Worm (Caenorhabditis elegans) whole organism, late embryonic: ENCODE results near the gene col-180.

Experiments
- C08G9.2 ChIP-seq: sonication (generic microtip); optimal IDR thresholded peaks from 2 replicates; lab custom pipeline; 2016; ENCODE audit warnings: mild to moderate bottlenecking, missing genetic modification characterization, moderate library complexity, missing compliant biosample characterization
- C38D4.7 ChIP-seq: fragments of 200-800 bp; sonication (Bioruptor generic); optimal IDR thresholded peaks from 2 replicates; lab custom pipeline; 2018; ENCODE audit warnings: mild to moderate bottlenecking, missing genetic modification characterization, moderate library complexity, missing compliant biosample characterization
- K09A11.1 ChIP-seq: sonication (generic microtip); optimal IDR thresholded peaks from 2 replicates; lab custom pipeline; 2017; ENCODE audit warnings: antibody characterized with exemption, mild to moderate bottlenecking, missing genetic modification characterization, missing compliant biosample characterization; ENCODE audit not compliant: insufficient read depth
- ama-1 ChIP-seq: fragments of 150-350 bp; optimal IDR thresholded peaks from 2 replicates; lab custom pipeline; 2014
- ceh-18 ChIP-seq: sonication (generic microtip); optimal IDR thresholded peaks from 2 replicates; lab custom pipeline; 2016; ENCODE audit warnings: missing genetic modification characterization, missing compliant biosample characterization
- ceh-19 ChIP-seq: fragments of 200-800 bp; sonication (Bioruptor generic); optimal IDR thresholded peaks from 2 replicates; lab custom pipeline; 2018; ENCODE audit warnings: mild to moderate bottlenecking, missing genetic modification characterization, missing compliant biosample characterization
- ceh-22 ChIP-seq: sonication (generic microtip); optimal IDR thresholded peaks from 2 replicates; lab custom pipeline; 2017; ENCODE audit warnings: missing biosample characterization, missing genetic modification characterization
- ceh-24 ChIP-seq: sonication (generic microtip); optimal IDR thresholded peaks from 2 replicates; lab custom pipeline; 2016; ENCODE audit warnings: mild to moderate bottlenecking, missing genetic modification characterization, missing compliant biosample characterization
- ceh-30 ChIP-seq: fragments of 150-350 bp; optimal IDR thresholded peaks from 2 replicates; lab custom pipeline; 2014; ENCODE audit warnings: missing biosample characterization, missing genetic modification characterization
- ceh-34 ChIP-seq: sonication (generic microtip); optimal IDR thresholded peaks from 2 replicates; lab custom pipeline; 2016; ENCODE audit warnings: mild to moderate bottlenecking, missing genetic modification characterization, missing compliant biosample characterization
- ceh-45 ChIP-seq: fragments of 200-800 bp; sonication (Bioruptor generic); IDR thresholded peaks from 2 replicates; pipeline ENCODE4 v1.3.6; 2022; ENCODE audit warnings: missing genetic modification reagents, missing genetic modification characterization, missing compliant biosample characterization
- ceh-6 ChIP-seq: fragments of 200-800 bp; sonication (Bioruptor generic); optimal IDR thresholded peaks from 2 replicates; lab custom pipeline; 2018; ENCODE audit warnings: mild to moderate bottlenecking, missing genetic modification characterization, missing compliant biosample characterization
- che-1 ChIP-seq: sonication (generic microtip); optimal IDR thresholded peaks from 2 replicates; lab custom pipeline; 2016; ENCODE audit warnings: mild to moderate bottlenecking, missing genetic modification characterization, missing compliant biosample characterization
- dmd-4 ChIP-seq: sonication (generic microtip); optimal IDR thresholded peaks from 2 replicates; lab custom pipeline; 2016; ENCODE audit warnings: borderline replicate concordance, missing genetic modification characterization, missing compliant biosample characterization
- dve-1 ChIP-seq: sonication (generic microtip); optimal IDR thresholded peaks from 2 replicates; lab custom pipeline; 2017; ENCODE audit warnings: antibody characterized with exemption, mild to moderate bottlenecking, missing genetic modification characterization, missing compliant biosample characterization
- elt-4 ChIP-seq: sonication (generic microtip); optimal IDR thresholded peaks from 2 replicates; lab custom pipeline; 2016; ENCODE audit warnings: missing genetic modification characterization, missing compliant biosample characterization
- eyg-1 ChIP-seq: sonication (generic microtip); optimal IDR thresholded peaks from 2 replicates; lab custom pipeline; 2016; ENCODE audit warnings: missing genotype, missing genetic modification characterization, missing compliant biosample characterization
- fkh-6 ChIP-seq: sonication (generic microtip); optimal IDR thresholded peaks from 2 replicates; lab custom pipeline; 2016; ENCODE audit warnings: missing genetic modification characterization, missing compliant biosample characterization
- gmeb-2 ChIP-seq: sonication (generic microtip); optimal IDR thresholded peaks from 2 replicates; lab custom pipeline; 2016; ENCODE audit warnings: missing genetic modification characterization, inconsistent platforms, missing compliant biosample characterization
- hlh-6 ChIP-seq: sonication (generic microtip); optimal IDR thresholded peaks from 2 replicates; lab custom pipeline; 2016; ENCODE audit warnings: missing genotype, missing genetic modification characterization, missing compliant biosample characterization
- lin-11 ChIP-seq: fragments of 200-800 bp; sonication (Bioruptor generic); optimal IDR thresholded peaks from 2 replicates; lab custom pipeline; 2018; ENCODE audit warnings: mild to moderate bottlenecking, missing genetic modification characterization, missing compliant biosample characterization
- nfya-1 ChIP-seq: sonication (generic microtip); optimal IDR thresholded peaks from 2 replicates; lab custom pipeline; 2017; ENCODE audit warnings: missing genetic modification characterization, mild to moderate bottlenecking, missing compliant biosample characterization, antibody characterized with exemption, moderate library complexity
- nhr-11 ChIP-seq: fragments of 150-350 bp; optimal IDR thresholded peaks from 2 replicates; lab custom pipeline; 2014; ENCODE audit warnings: missing biosample characterization, missing genetic modification characterization
- nhr-232 ChIP-seq: sonication (generic microtip); optimal IDR thresholded peaks from 2 replicates; lab custom pipeline; 2016; ENCODE audit warnings: missing genetic modification characterization, missing compliant biosample characterization
- odd-2 ChIP-seq: sonication (generic microtip); optimal IDR thresholded peaks from 2 replicates; lab custom pipeline; 2017; ENCODE audit warnings: antibody characterized with exemption, mild to moderate bottlenecking, missing genetic modification characterization, missing compliant biosample characterization
- pha-2 ChIP-seq: sonication (generic microtip); optimal IDR thresholded peaks from 2 replicates; lab custom pipeline; 2017; ENCODE audit warnings: mild to moderate bottlenecking, missing genetic modification characterization, missing compliant biosample characterization
- pha-4 ChIP-seq: fragments of 150-350 bp; optimal IDR thresholded peaks from 2 replicates; lab custom pipeline; 2018; ENCODE audit warnings: missing biosample characterization, missing genetic modification reagents, missing genetic modification characterization
- pros-1 ChIP-seq: fragments of 150-350 bp; optimal IDR thresholded peaks from 2 replicates; lab custom pipeline; 2014; ENCODE audit warnings: missing biosample characterization, missing genetic modification reagents, missing genetic modification characterization
- ref-2 ChIP-seq: sonication (generic microtip); optimal IDR thresholded peaks from 2 replicates; lab custom pipeline; 2016; ENCODE audit warnings: missing genetic modification characterization, missing compliant biosample characterization
- sox-2 ChIP-seq: fragments of 200-800 bp; sonication (Bioruptor generic); IDR thresholded peaks from 2 replicates; pipeline ENCODE4 v1.3.6; 2022; ENCODE audit warnings: missing genetic modification reagents, missing genetic modification characterization, missing compliant biosample characterization
- sox-4 ChIP-seq: sonication (generic microtip); optimal IDR thresholded peaks from 2 replicates; lab custom pipeline; 2017; ENCODE audit warnings: mild to moderate bottlenecking, missing genetic modification characterization, inconsistent platforms, missing compliant biosample characterization
- syd-9 ChIP-seq: sonication (generic microtip); optimal IDR thresholded peaks from 2 replicates; lab custom pipeline; 2016; ENCODE audit warnings: mild to moderate bottlenecking, missing genetic modification characterization, moderate library complexity, missing compliant biosample characterization
- tbx-7 ChIP-seq: sonication (generic microtip); optimal IDR thresholded peaks from 2 replicates; lab custom pipeline; 2016; ENCODE audit warnings: missing genotype, missing genetic modification characterization, missing compliant biosample characterization
- unc-42 ChIP-seq: sonication (generic microtip); optimal IDR thresholded peaks from 2 replicates; lab custom pipeline; 2016; ENCODE audit warnings: missing genotype, missing genetic modification characterization, missing compliant biosample characterization
- unc-55 ChIP-seq: sonication (generic microtip); optimal IDR thresholded peaks from 2 replicates; lab custom pipeline; 2017; ENCODE audit warnings: missing biosample characterization, missing genetic modification reagents, missing genetic modification characterization
- zip-5 ChIP-seq: sonication (generic microtip); optimal IDR thresholded peaks from 2 replicates; lab custom pipeline; 2016; ENCODE audit warnings: missing genetic modification characterization, missing compliant biosample characterization

col-180 gene

DNA sequence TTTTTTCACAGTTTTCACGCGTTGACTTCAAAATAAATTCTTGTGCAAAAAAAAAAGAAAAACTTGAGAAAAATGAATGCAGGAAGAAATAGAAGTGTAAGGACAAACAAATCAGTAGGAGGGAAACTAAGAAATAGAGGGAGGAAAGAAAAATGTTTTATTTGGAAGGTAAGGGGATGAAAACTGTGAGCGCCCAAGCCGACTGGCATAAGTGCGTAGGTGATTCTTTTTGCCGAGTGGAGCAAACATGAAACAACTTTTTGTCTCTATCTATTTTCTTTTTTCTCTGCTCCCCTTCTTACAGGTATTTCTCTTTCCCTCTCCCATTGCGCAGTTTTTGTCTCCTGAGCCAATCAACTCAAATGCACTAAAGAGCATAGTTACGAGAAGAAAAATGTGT, 6.7 kb upstream of the col-180 start:
- TF ChIP-seq pha-4 (no peak), syd-9 (tag; lab: Kevin White, UChicago) (no peak), nhr-11 (tag; lab: Kevin White, UChicago) (no peak), odd-2 (tag; lab: Kevin White, UChicago) (no peak), ceh-18 (tag; lab: Kevin White, UChicago) (peak; percentile 14), che-1 (tag; lab: Kevin White, UChicago) (no peak), C08G9.2 (tag; lab: Kevin White, UChicago) (no peak)

DNA sequence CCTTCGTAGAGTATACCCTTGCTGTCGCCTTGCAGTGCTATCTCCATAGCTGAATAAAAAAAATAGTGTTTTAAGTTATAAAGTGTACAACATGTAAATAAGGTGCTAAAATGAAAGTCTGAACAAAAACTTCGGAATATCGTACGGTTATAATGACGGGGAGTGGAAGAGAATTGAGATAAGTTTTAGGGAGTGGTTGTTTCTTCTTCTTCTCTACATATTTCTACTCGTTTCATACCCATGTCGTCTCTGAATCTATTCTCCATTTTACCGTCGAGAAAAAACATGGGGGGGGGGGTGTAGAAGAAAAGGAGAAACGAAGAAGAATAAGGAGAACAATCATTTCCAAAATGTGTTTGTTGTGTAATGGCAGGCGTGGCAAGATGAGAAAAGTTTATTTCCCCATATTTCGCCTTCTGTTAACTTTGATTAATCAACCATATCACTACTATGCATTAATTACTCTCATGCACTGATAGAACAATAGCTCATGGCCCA, 4.4 kb upstream of the col-180 start, which contains the start of gene C44C10.9:
Gene C44C10.9, minus strand, starts transcription at position 51 of the 498 bp plus-strand sequence.
- no peak for TF ChIP-seq ref-2 (tag; lab: Kevin White, UChicago)
- no peak for TF ChIP-seq hlh-6 (tag; lab: Kevin White, UChicago)
- TF ChIP-seq C38D4.7 (GFP tag; lab: Kevin White, UChicago): no peak
- no peak for TF ChIP-seq ceh-6 (GFP tag; lab: Kevin White, UChicago)
- TF ChIP-seq eyg-1 (tag; lab: Kevin White, UChicago): no peak
- TF ChIP-seq ceh-22 (tag; lab: Kevin White, UChicago): no peak
- no peak for TF ChIP-seq odd-2 (tag; lab: Kevin White, UChicago)
- no peak for TF ChIP-seq ceh-19 (GFP tag; lab: Kevin White, UChicago)
- no peak for TF ChIP-seq pha-4
- TF ChIP-seq ceh-30: no peak
- TF ChIP-seq K09A11.1 (tag; lab: Kevin White, UChicago): no peak
- no peak for TF ChIP-seq gmeb-2 (tag; lab: Kevin White, UChicago)
- TF ChIP-seq ama-1 (lab: Kevin White, UChicago): no peak
- no peak for TF ChIP-seq nhr-11 (tag; lab: Kevin White, UChicago)

DNA sequence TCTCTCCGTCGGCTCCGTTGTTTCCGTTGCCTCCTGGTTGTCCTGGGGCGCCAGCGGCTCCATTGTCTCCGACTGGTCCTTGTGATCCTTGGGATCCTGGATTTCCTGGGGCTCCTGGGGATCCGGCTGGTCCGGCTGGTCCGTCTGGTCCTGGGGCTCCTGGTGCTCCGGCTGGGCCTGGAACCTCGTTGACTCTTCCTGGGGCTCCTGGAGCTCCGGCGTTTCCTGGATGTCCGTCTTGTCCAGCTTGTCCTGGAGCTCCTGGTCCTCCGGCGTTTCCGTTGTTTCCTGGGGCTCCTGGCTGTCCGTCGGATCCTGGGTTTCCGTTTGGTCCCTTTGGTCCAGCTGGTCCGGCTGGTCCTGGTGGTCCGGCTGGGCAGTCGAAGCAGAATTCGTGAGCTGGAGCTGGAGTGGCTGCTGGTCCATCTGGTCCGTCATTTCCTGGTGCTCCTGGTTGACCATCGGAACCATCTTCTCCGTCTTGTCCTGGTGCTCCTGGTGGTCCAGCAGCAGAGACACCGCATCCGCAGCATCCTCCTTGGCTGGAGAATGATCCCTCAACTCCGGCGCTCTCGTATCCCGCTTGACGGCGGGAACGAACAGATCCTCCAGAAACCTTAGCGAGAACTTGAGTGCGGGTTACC, 521 bp downstream of the col-180 start:
- peak; percentile 69 for TF ChIP-seq elt-4
- TF ChIP-seq ceh-45: 0 out of 2 replicates have a peak, but pooled peaks have one; percentile 14
- no peak for TF ChIP-seq sox-4 (tag; lab: Kevin White, UChicago)

DNA sequence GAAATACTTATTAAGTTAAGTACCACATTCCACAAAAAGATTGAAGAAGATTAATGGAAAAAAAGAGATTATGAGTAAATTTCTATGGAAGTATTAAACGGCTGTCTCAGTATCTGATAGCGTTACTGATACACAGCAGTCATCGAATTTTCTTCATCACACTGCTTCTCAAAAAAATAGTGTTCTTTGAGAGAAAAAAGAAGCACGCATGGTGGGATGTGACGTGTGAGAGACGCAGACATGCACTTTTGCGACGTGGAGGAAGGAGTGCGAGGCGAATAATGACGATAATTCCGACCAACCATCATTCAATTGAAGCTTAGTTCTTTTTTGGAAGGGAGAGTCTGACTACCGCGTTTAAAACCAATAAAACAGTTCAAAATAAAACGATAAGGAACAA, 1.9 kb downstream of the col-180 start, which contains the start of gene C44C10.11:
Gene C44C10.11, minus strand, starts transcription at position 115 of the 400 bp plus-strand sequence.
- TF ChIP-seq unc-42 (tag; lab: Kevin White, UChicago): peak; percentile 11
- TF ChIP-seq nhr-232: no peak

DNA sequence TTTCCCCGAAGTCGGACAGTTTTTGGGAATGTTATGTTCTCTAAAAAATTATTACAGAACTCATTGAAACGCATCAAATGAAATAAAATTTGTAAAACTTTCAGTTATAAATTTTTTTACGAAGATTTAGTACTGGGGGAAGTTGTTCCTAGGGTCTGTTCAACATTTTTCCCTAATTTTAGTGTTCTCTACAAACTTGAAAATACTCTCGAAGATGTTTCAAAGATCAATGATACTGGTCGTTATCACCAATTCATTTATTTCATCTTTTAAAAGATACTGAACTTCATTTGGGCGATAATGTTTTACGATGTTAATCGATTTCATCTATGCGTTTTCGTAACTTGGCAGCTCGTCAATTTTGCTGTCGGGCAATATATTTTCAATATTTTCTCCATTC, 9.8 kb downstream of the col-180 start, which contains the start of gene C44C10.3:
Gene C44C10.3, plus strand, starts transcription at position 301 of the 400 bp plus-strand sequence.
- TF ChIP-seq pha-4: no peak
- TF ChIP-seq sox-2 (GFP tag; lab: Robert Waterston, UW): no peak
- TF ChIP-seq ceh-34 (tag; lab: Kevin White, UChicago): no peak
- TF ChIP-seq ceh-18 (tag; lab: Kevin White, UChicago): no peak
- no peak for TF ChIP-seq eyg-1 (tag; lab: Kevin White, UChicago)
- TF ChIP-seq pros-1 (tag; lab: Kevin White, UChicago): no peak
- TF ChIP-seq nfya-1 (tag; lab: Kevin White, UChicago): no peak
- TF ChIP-seq dve-1: no peak
- no peak for TF ChIP-seq fkh-6 (tag; lab: Kevin White, UChicago)
- TF ChIP-seq unc-42 (tag; lab: Kevin White, UChicago): no peak
- no peak for TF ChIP-seq lin-11 (tag; lab: Kevin White, UChicago)

DNA sequence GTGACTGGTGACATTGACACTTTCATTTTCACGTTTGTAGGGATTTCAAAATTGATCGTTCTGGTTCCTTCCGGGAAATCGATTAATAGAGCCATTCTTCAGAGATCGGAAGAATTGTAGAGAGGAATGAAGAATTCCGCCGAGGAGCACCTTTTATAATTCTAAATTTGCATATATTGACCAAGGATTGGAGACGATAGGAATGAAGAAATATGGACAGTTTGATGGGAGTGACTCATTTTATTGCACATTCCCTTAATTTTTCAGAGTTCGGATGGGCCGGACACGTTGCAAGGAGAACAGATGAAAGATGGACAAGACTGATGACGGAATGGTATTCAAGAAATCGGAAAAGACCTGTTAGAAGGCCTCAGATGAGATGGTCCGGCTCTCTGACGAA, 11.8 kb downstream of the col-180 start, which contains the start of gene C44C10.15:
Gene C44C10.15, minus strand, starts transcription at position 101 of the 400 bp plus-strand sequence.
- TF ChIP-seq tbx-7 (tag; lab: Kevin White, UChicago) (no peak), syd-9 (tag; lab: Kevin White, UChicago) (no peak), ceh-34 (tag; lab: Kevin White, UChicago) (no peak), pha-2 (tag; lab: Kevin White, UChicago) (no peak), C08G9.2 (tag; lab: Kevin White, UChicago) (no peak), dmd-4 (tag; lab: Kevin White, UChicago) (no peak), ceh-24 (no peak), pha-4 (no peak), ceh-18 (tag; lab: Kevin White, UChicago) (no peak), dve-1 (no peak), unc-55 (GFP tag; lab: Kevin White, UChicago) (no peak), ama-1 (lab: Kevin White, UChicago) (no peak), zip-5 (no peak)
